Worm (Caenorhabditis elegans) whole organism, young adult: ENCODE measurements around the gene wago-4.

Source experiments
- Y67H2A.10 ChIP-seq: fragments of 200-800 bp; sonication (Bioruptor generic); conservative IDR thresholded peaks from 2 replicates; pipeline ENCODE4 v1.3.6; 2022; ENCODE audit warnings: missing genetic modification reagents, missing genetic modification characterization, missing compliant biosample characterization
- aptf-3 ChIP-seq: fragments of 200-800 bp; sonication (Bioruptor generic); IDR thresholded peaks from 2 replicates; pipeline ENCODE4 v1.3.6; 2022; ENCODE audit warnings: missing genetic modification characterization, missing compliant biosample characterization
- attf-6 ChIP-seq: fragments of 200-800 bp; sonication (Bioruptor generic); IDR thresholded peaks from 2 replicates; pipeline ENCODE4 v1.3.6; 2022; ENCODE audit warnings: missing genetic modification reagents, missing genetic modification characterization, missing compliant biosample characterization
- ceh-40 ChIP-seq: fragments of 200-800 bp; sonication (Bioruptor generic); IDR thresholded peaks from 2 replicates; pipeline ENCODE4 v1.3.6; 2022; ENCODE audit warnings: missing genetic modification characterization, missing compliant biosample characterization
- chd-7 ChIP-seq: sonication (generic microtip); optimal IDR thresholded peaks from 2 replicates; lab custom pipeline; 2016; ENCODE audit warnings: mild to moderate bottlenecking, missing genetic modification characterization, moderate library complexity, missing compliant biosample characterization
- dox-1 ChIP-seq: fragments of 200-800 bp; sonication (Bioruptor generic); IDR thresholded peaks from 2 replicates; pipeline ENCODE4 v1.3.6; 2022; ENCODE audit warnings: missing genetic modification reagents, missing genetic modification characterization, missing compliant biosample characterization
- hmg-20 ChIP-seq: fragments of 200-800 bp; sonication (Bioruptor generic); IDR thresholded peaks from 2 replicates; pipeline ENCODE4 v1.3.6; 2022; ENCODE audit warnings: missing genetic modification reagents, missing genetic modification characterization, missing compliant biosample characterization
- pha-4 ChIP-seq: fragments of 150-350 bp; sonication (generic microtip); optimal IDR thresholded peaks from 2 replicates; lab custom pipeline; 2014; ENCODE audit warnings: missing biosample characterization, missing genetic modification reagents, missing genetic modification characterization
- sea-2 ChIP-seq: fragments of 200-800 bp; sonication (Bioruptor generic); IDR thresholded peaks from 2 replicates; pipeline ENCODE4 v1.3.6; 2022; ENCODE audit warnings: missing genetic modification characterization, missing compliant biosample characterization
- snpc-4 ChIP-seq, 5 experiments: fragments of 150-350 bp in 1 of 5; sonication (generic microtip) in 4 of 5; optimal IDR thresholded peaks; 2 replicates each; lab custom pipeline; 2014 to 2018; ENCODE audit warnings: missing genetic modification characterization in 5 of 5, missing biosample characterization in 3 of 5, antibody characterized with exemption in 2 of 5, mild to moderate bottlenecking in 2 of 5, missing compliant biosample characterization in 2 of 5, missing genotype in 2 of 5, moderate library complexity in 2 of 5, missing genetic modification reagents in 1 of 5
- ztf-28 ChIP-seq: fragments of 200-800 bp; sonication (Bioruptor generic); IDR thresholded peaks from 2 replicates; pipeline ENCODE4 v1.3.6; 2022; ENCODE audit warnings: missing genetic modification reagents, missing genetic modification characterization, missing compliant biosample characterization

DNA sequence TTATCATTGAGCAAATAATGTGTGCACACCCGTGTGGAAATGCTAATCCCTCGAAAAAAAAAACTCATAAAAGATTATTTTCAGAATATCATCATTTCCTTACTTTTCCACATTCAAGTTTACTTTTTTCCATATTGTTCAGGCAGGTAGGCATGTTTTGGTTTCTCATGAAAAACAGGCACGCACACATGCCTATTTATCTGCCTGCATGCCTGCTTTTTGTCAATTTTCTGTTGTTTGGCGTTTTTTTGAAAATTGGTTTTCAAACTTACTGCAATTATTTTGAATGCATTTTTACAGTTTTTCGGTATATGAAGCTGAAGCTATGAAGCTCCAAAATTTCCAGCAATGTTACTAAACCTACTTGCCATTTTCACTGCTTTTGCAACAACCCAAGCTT is 21.4 kb upstream of the wago-4 start, which contains the start of gene clec-64:
- TF ChIP-seq hmg-20 (GFP tag; lab: Robert Waterston, UW) (no peak), Y67H2A.10 (no peak), attf-6 (GFP tag; lab: Robert Waterston, UW) (no peak), ceh-40 (GFP tag; lab: Robert Waterston, UW) (no peak), sea-2 (GFP tag; lab: Robert Waterston, UW) (no peak), chd-7 (tag; lab: Kevin White, UChicago) (no peak), dox-1 (GFP tag; lab: Robert Waterston, UW) (no peak), ztf-28 (GFP tag; lab: Robert Waterston, UW) (no peak), pha-4 (tag; lab: Kevin White, UChicago) (no peak), aptf-3 (GFP tag; lab: Robert Waterston, UW) (no peak), snpc-4 (GFP tag; optimal IDR thresholded peaks at IDR 0.05; lab: Kevin White, UChicago) (no peak), snpc-4 (tag; optimal IDR thresholded peaks at IDR 0.05; lab: Kevin White, UChicago) (no peak)
